Fruit fly (Drosophila melanogaster): ENCODE measurements around the gene Gr33a.

Gene Gr33a

DNA sequence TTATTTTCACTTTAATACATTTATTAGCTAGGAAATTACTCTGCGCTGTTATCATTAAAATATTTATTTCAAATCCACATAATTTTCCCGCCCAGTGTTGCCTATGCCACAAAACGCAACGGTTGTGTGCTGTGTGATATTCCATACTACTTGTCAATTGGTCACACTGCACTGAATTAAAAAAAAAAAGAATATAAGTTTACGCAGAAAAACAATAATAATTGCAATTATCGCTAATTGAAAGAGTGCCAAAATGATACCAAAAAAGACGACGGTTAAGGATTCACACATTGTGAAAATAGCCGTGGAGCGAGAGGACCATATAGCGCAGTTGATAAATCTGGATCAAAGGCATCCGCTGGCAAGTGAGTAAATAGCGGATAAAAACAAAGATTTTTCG, 40.1 kb upstream of the Gr33a start, which contains the start of gene Ced-12:
TSS of gene Ced-12 (plus strand) at position 141 of the 400 bp plus-strand sequence.
- TF ChIP-seq Ets98B (GFP tag; IDR thresholded peaks at IDR 0.05) (no peak), Snoo (tag; optimal IDR thresholded peaks at IDR 0.05) (no peak), CG12605 (GFP tag; IDR thresholded peaks at IDR 0.05) (no peak; the same call in 1 of the 2 replicates), CG15710 (tag; optimal IDR thresholded peaks at IDR 0.05) (no peak), CG32121 (GFP tag; IDR thresholded peaks at IDR 0.05) (no peak), CG34367 (tag; optimal IDR thresholded peaks at IDR 0.05) (no peak), Pif1A (GFP tag; optimal IDR thresholded peaks at IDR 0.05) (no peak), rn (GFP tag; IDR thresholded peaks at IDR 0.05) (0 out of 2 replicates have a peak, but pooled peaks have one; percentile 16), CG4496 (GFP tag; IDR thresholded peaks at IDR 0.05) (peak; percentile 52; the same call in 1 of the 3 replicates), EcR (GFP tag; optimal IDR thresholded peaks at IDR 0.05) (no peak), D1 (tag; optimal IDR thresholded peaks at IDR 0.05) (no peak), gl (tag; optimal IDR thresholded peaks at IDR 0.05) (no peak), CG13204 (GFP tag; optimal IDR thresholded peaks at IDR 0.05) (no peak)

DNA sequence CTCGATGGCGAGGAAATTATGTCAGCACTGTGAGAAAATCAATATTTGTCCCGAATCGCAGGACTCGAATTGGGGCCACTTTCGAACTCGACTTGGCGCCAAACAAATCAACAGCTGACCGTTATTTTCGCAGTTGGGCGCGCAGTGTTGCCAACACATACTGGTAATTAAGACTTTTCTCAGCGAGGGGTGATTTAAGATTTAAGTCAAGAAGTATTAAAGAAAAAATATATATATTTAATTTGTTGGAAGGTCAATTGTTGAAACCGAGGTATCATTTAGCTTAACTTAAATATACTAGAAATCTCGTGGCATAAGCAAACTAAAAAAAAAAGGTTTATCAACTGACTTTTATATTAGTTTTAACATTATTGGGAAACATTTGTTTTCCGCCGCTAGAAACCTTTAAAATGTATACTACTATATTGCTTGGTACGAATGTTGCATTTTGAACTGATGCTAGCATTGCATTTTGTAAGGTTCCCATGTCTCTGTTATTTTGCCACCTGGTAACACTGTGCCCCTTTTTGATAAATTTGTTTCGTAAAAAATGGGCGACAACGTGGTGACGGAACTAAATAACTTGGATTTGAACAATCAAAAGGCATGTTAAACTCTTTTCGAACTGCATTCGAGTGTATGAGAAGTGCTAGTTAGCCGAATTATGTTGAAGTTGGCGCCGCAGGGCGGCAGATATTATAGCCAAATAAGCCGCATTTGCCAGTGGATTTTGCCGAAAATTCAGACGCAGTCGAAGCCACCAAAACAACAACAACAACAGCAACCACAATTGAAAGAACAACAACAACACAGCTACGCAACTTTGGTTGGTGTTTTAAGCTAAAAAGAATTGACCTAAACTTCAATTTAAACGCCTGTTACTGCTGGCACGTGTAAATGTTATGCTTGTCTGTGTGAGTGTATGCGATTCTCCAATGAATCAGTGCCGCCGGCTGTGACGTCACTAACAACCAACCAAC, 34.3 kb upstream of the Gr33a start, which contains the start of the genes Patsas and ThrRS:
TSS of gene Patsas (minus strand) at position 55 of the 980 bp plus-strand sequence.
TSS of gene ThrRS (plus strand) at position 521 of the 980 bp plus-strand sequence.
- TF ChIP-seq CG13204 (GFP tag; optimal IDR thresholded peaks at IDR 0.05) (no peak), Ets98B (GFP tag; IDR thresholded peaks at IDR 0.05) (peak; percentile 87), EcR (GFP tag; optimal IDR thresholded peaks at IDR 0.05) (no peak), CG8301 (tag; optimal IDR thresholded peaks at IDR 0.05) (peak; percentile 73), CG15710 (tag; optimal IDR thresholded peaks at IDR 0.05) (peak; percentile 80), gl (tag; optimal IDR thresholded peaks at IDR 0.05) (no peak), CG34367 (tag; optimal IDR thresholded peaks at IDR 0.05) (peak; percentile 74), Pif1B (GFP tag; optimal IDR thresholded peaks at IDR 0.05) (no peak), CG14655 (GFP tag; optimal IDR thresholded peaks at IDR 0.05) (no peak), fd96Ca (GFP tag; IDR thresholded peaks at IDR 0.05) (peak; percentile 38; the same call in 2 of the 3 replicates), D1 (tag; optimal IDR thresholded peaks at IDR 0.05) (no peak), CG12605 (GFP tag; IDR thresholded peaks at IDR 0.05) (peak; percentile 71), CG8159 (tag; optimal IDR thresholded peaks at IDR 0.05) (peak; percentile 82), CG32121 (GFP tag; IDR thresholded peaks at IDR 0.05) (peak; percentile 80; the same call in 1 of the 2 replicates), CG17806 (tag; optimal IDR thresholded peaks at IDR 0.05) (peak; percentile 81), CG10348 (GFP tag; IDR thresholded peaks at IDR 0.05) (peak; percentile 60), rn (GFP tag; IDR thresholded peaks at IDR 0.05) (peak; percentile 65), Snoo (tag; optimal IDR thresholded peaks at IDR 0.05) (peak; percentile 76), CG4496 (GFP tag; IDR thresholded peaks at IDR 0.05) (peak; percentile 92), Pif1A (GFP tag; optimal IDR thresholded peaks at IDR 0.05) (no peak), CG9948 (tag; optimal IDR thresholded peaks at IDR 0.05) (peak; percentile 80)

DNA sequence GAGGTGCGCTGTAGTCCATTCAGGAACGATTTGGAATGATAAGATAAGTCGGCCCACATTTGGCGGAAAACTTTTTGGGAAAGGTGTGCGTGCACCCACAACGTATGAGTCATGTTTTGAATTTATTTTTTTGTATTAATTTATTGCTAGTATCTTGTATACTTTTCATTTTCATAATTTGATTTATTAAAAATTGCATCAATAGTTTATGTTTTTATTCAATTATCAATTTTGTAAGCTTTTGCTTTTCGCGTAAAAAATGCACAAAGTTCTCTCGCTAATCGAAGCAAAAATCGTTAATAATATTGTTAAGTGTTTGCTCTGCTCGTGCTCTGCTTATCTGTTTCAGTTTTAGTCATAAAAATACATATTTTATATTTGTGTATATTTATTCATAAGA, 30.7 kb upstream of the Gr33a start:
- TF ChIP-seq Ets98B (GFP tag; IDR thresholded peaks at IDR 0.05) (no peak), CG10348 (GFP tag; IDR thresholded peaks at IDR 0.05) (no peak), fd96Ca (GFP tag; IDR thresholded peaks at IDR 0.05) (no peak), Pif1B (GFP tag; optimal IDR thresholded peaks at IDR 0.05) (no peak), Pif1A (GFP tag; optimal IDR thresholded peaks at IDR 0.05) (no peak), CG8159 (tag; optimal IDR thresholded peaks at IDR 0.05) (no peak), rn (GFP tag; IDR thresholded peaks at IDR 0.05) (no peak), CG14655 (GFP tag; optimal IDR thresholded peaks at IDR 0.05) (no peak), CG4496 (GFP tag; IDR thresholded peaks at IDR 0.05) (no peak), CG9948 (tag; optimal IDR thresholded peaks at IDR 0.05) (no peak), CG17806 (tag; optimal IDR thresholded peaks at IDR 0.05) (no peak), CG34367 (tag; optimal IDR thresholded peaks at IDR 0.05) (no peak), CG12605 (GFP tag; IDR thresholded peaks at IDR 0.05) (no peak)

DNA sequence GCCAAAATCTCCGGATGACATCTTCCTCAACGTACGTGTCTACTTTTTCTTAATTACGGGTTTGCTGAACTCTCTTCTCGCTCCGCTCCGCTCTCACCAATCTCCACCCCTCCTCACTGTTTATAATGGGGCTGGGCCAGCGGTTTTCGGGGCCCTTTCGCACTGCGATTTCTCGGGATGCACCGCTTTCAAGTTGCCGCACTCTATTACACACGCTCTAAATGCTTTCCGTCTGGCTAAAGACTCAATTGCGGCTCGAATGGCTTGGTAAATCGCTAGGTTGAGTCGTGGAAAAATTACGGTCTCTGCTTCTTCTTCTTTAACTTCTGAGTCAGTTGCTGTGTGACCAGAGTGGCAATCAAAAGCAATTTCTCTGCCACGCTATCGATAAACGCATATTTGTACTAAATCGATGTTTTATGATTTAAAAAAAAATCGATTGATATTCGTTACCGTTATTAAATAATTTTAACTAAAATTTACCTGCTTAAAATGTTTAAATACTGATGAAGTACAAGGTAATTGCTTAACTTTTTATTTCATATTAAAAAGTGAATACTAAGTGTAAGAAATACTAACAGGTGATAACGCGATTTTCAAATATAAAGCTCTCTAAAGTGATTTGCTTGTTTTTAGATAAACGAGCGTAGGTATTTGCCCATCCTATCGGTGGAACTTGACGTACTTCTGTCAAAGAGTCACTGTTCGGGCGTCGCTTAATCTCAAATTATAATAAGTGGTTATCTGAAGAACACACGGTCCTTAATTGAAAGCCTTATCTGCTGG, 28.8 kb upstream of the Gr33a start, which contains the start of the genes Rab6 and Phae1:
TSS of gene Rab6 (minus strand) at position 338 of the 786 bp plus-strand sequence.
TSS of gene Phae1 (plus strand) at position 639 of the 786 bp plus-strand sequence.
- TF ChIP-seq gl (tag; optimal IDR thresholded peaks at IDR 0.05): no peak
- no peak for TF ChIP-seq CG13204 (GFP tag; optimal IDR thresholded peaks at IDR 0.05)
- no peak for TF ChIP-seq CG34367 (tag; optimal IDR thresholded peaks at IDR 0.05)
- TF ChIP-seq CG15710 (tag; optimal IDR thresholded peaks at IDR 0.05): no peak
- TF ChIP-seq Snoo (tag; optimal IDR thresholded peaks at IDR 0.05): no peak
- TF ChIP-seq EcR (GFP tag; optimal IDR thresholded peaks at IDR 0.05): peak; percentile 90
- TF ChIP-seq CG8159 (tag; optimal IDR thresholded peaks at IDR 0.05): peak; percentile 2
- no peak for TF ChIP-seq D1 (tag; optimal IDR thresholded peaks at IDR 0.05)

DNA sequence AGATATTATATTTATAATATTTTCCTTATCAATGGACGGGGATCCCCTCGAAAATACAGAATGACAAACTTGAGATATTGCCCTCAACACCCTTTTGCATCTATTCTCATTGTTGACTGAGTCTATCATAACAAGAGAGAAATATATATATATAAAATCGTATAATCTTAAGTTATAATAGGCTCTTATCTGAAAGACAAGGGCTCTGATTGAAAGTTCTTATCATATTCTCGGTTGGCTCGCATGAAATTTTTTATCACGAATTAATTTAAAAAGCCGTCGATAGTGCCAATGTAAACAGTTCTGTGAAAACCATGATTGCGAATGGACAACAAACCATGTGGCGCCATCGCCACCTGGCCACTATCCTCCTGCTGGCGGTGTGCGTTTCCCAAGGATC, 27.0 kb upstream of the Gr33a start, which contains the start of gene Phae2:
TSS of gene Phae2 (plus strand) at position 301 of the 400 bp plus-strand sequence.
- TF ChIP-seq rn (GFP tag; IDR thresholded peaks at IDR 0.05) (no peak), CG15710 (tag; optimal IDR thresholded peaks at IDR 0.05) (no peak), CG13204 (GFP tag; optimal IDR thresholded peaks at IDR 0.05) (no peak), Pif1B (GFP tag; optimal IDR thresholded peaks at IDR 0.05) (no peak), CG12605 (GFP tag; IDR thresholded peaks at IDR 0.05) (no peak), CG9948 (tag; optimal IDR thresholded peaks at IDR 0.05) (no peak), Ets98B (GFP tag; IDR thresholded peaks at IDR 0.05) (no peak), CG14655 (GFP tag; optimal IDR thresholded peaks at IDR 0.05) (no peak), Pif1A (GFP tag; optimal IDR thresholded peaks at IDR 0.05) (no peak), CG34367 (tag; optimal IDR thresholded peaks at IDR 0.05) (no peak), CG32121 (GFP tag; IDR thresholded peaks at IDR 0.05) (no peak), CG8159 (tag; optimal IDR thresholded peaks at IDR 0.05) (no peak), fd96Ca (GFP tag; IDR thresholded peaks at IDR 0.05) (no peak), D1 (tag; optimal IDR thresholded peaks at IDR 0.05) (no peak), CG8301 (tag; optimal IDR thresholded peaks at IDR 0.05) (no peak), CG4496 (GFP tag; IDR thresholded peaks at IDR 0.05) (no peak), Snoo (tag; optimal IDR thresholded peaks at IDR 0.05) (no peak)

All from whole organism, pupa.